Worm (Caenorhabditis elegans): ENCODE data around the gene F55H2.5.

Gene F55H2.5

DNA sequence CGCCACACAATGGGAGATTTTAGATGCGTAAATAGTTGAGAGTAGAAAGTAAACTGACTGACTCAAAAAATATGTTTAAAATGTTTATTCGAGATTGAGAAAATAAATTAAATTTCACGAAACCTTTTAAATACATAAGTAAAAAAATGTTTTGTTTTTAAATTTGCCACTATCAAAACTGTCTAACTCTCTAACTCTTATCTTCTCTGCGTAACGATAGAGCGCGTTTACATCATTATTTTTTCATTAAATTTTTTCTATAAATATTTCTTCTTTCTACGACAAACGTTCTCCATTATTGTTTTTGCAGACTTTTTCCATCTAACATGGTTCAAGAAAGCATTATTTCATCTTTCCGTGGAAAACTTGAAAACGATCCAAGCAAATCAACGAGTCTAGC is 31.5 kb downstream of the F55H2.5 start, which contains the start of gene eif-2Balpha (continued):
- TF ChIP-seq ztf-11 (tag; optimal IDR thresholded peaks at IDR 0.05) (no peak), jun-1 (tag; optimal IDR thresholded peaks at IDR 0.05) (no peak), fkh-2 (tag; optimal IDR thresholded peaks at IDR 0.05) (no peak), ama-1 (optimal IDR thresholded peaks at IDR 0.05) (no peak), fos-1 (tag; optimal IDR thresholded peaks at IDR 0.05) (no peak), fkh-10 (GFP tag; optimal IDR thresholded peaks at IDR 0.05) (no peak), ZK546.5 (tag; optimal IDR thresholded peaks at IDR 0.05) (no peak), nhr-23 (tag; optimal IDR thresholded peaks at IDR 0.05) (peak; percentile 26), ceh-82 (tag; optimal IDR thresholded peaks at IDR 0.05) (no peak), eor-1 (tag; optimal IDR thresholded peaks at IDR 0.05) (no peak), egl-5 (tag; optimal IDR thresholded peaks at IDR 0.05) (no peak), nhr-237 (tag; optimal IDR thresholded peaks at IDR 0.05) (no peak)

DNA sequence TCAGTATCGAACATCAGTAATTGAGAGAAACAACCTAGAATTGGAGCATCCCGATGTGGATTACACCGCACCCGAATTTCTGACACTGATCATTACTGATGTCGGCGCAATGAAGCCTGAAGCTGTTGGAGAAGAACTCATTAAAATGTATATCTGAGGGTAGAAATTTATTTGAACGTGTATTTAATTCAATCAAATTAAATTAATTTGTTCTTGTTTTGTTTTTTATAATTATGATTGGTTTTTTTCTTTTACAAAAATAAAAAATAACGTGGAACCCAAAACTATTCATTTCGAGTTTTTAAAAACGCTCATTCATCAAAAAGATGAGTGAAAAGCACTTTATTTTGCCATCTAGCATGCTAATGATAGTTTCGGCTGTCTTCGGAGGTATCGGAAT is 32.9 kb downstream of the F55H2.5 start, which contains the start of gene ZK1098.9:
TSS of gene ZK1098.9 (plus strand) at position 301 of the 400 bp plus-strand sequence.
- TF ChIP-seq ztf-4 (tag; optimal IDR thresholded peaks at IDR 0.05) (no peak), aly-2 (tag; optimal IDR thresholded peaks at IDR 0.05) (no peak), nhr-11 (tag; optimal IDR thresholded peaks at IDR 0.05) (no peak), lin-15B (tag; optimal IDR thresholded peaks at IDR 0.05) (no peak)

DNA sequence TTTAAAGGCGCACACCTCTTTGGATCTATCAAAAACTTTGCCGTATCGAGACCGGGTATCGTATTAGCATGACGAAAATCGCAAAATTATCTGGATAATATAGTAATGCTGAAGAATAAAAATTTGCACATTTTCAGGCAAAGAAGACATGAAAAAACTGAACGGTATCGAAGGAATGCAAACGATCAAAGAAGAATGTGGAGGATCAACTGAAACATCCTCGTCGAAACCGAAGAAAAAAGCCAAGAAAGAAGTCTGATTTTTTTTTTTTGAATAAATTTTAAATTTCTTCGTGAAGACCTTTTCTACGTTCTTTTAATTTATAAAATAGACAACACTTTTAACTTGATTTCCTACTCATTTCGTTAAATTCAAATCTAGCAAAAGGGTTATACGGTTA is 33.5 kb downstream of the F55H2.5 start, which contains the start of gene ZK1098.12:
TSS of gene ZK1098.12 (plus strand) at position 301 of the 400 bp plus-strand sequence.
- no peak for TF ChIP-seq elt-3 (tag; optimal IDR thresholded peaks at IDR 0.05)
- TF ChIP-seq egl-5 (tag; optimal IDR thresholded peaks at IDR 0.05): no peak
- TF ChIP-seq pqm-1 (tag; optimal IDR thresholded peaks at IDR 0.05): no peak
- TF ChIP-seq fkh-10 (GFP tag; optimal IDR thresholded peaks at IDR 0.05): no peak
- TF ChIP-seq unc-39 (tag; optimal IDR thresholded peaks at IDR 0.05): no peak
- no peak for TF ChIP-seq nhr-237 (tag; optimal IDR thresholded peaks at IDR 0.05)
- TF ChIP-seq nhr-76 (tag; optimal IDR thresholded peaks at IDR 0.05): no peak
- TF ChIP-seq nhr-11 (tag; optimal IDR thresholded peaks at IDR 0.05): no peak
- TF ChIP-seq skn-1 (tag; optimal IDR thresholded peaks at IDR 0.05): no peak
- no peak for TF ChIP-seq lsy-12 (tag; optimal IDR thresholded peaks at IDR 0.05)
- no peak for TF ChIP-seq nhr-25 (tag; optimal IDR thresholded peaks at IDR 0.05)
- TF ChIP-seq eor-1 (tag; optimal IDR thresholded peaks at IDR 0.05): no peak
- TF ChIP-seq mdl-1 (tag; optimal IDR thresholded peaks at IDR 0.05): no peak
- no peak for TF ChIP-seq ceh-82 (tag; optimal IDR thresholded peaks at IDR 0.05)
- no peak for TF ChIP-seq sea-2 (GFP tag; optimal IDR thresholded peaks at IDR 0.05)
- TF ChIP-seq nhr-28 (tag; optimal IDR thresholded peaks at IDR 0.05): no peak
- TF ChIP-seq snpc-4 (tag; optimal IDR thresholded peaks at IDR 0.05): no peak
- TF ChIP-seq elt-2 (tag; optimal IDR thresholded peaks at IDR 0.05): no peak
- TF ChIP-seq mml-1 (tag; optimal IDR thresholded peaks at IDR 0.05): no peak
- TF ChIP-seq tbx-2 (tag; optimal IDR thresholded peaks at IDR 0.05): no peak

DNA sequence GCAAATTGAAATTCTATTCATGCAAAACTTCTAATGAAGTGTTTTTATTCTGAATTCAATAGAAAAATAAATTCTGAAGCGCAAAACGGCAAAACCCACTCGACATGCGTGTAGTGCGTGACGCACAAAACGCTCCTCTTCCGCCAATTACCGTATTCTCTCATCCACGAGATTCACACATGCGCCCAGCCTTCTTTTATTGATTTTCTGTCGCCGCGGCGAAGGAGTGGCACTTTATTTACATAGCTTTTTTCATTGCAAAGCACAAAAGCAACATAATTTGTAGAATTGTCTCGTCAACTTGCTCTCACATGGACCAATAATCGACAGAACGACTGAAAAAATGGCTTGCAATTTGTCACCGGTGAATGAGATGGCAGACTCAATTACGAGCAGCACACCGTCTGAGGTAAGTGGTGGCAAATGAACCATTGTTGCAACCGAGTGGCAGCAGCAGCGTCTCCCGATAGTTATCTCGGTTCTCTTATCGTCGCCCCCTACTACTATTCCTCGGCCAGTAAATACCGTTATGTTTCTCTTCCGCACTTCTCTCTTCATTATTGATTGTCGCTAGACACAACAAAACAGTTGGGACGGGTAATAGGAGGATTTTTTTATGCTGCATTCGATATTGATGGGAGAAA is 34.9 kb downstream of the F55H2.5 start, which contains the start of gene unc-16:
TSS of gene unc-16 (plus strand) at position 243 of the 644 bp plus-strand sequence.
- no peak for TF ChIP-seq ceh-16 (tag; optimal IDR thresholded peaks at IDR 0.05)
- TF ChIP-seq eor-1 (tag; optimal IDR thresholded peaks at IDR 0.05): peak in 1 of 2 experiments; percentile 13
- peak; percentile 70 for TF ChIP-seq unc-62 (GFP tag; optimal IDR thresholded peaks at IDR 0.05)
- TF ChIP-seq snpc-4 (tag; optimal IDR thresholded peaks at IDR 0.05): peak; percentile 90
- no peak for TF ChIP-seq aly-2 (tag; optimal IDR thresholded peaks at IDR 0.05)
- TF ChIP-seq lin-15B (tag; optimal IDR thresholded peaks at IDR 0.05): peak; percentile 89
- TF ChIP-seq ceh-28 (tag; optimal IDR thresholded peaks at IDR 0.05): peak; percentile 90
- peak; percentile 19 for TF ChIP-seq ceh-82 (tag; optimal IDR thresholded peaks at IDR 0.05)
- peak; percentile 72 for TF ChIP-seq elt-2 (tag; optimal IDR thresholded peaks at IDR 0.05)
- peak; percentile 82 for TF ChIP-seq tbx-2 (tag; optimal IDR thresholded peaks at IDR 0.05)
- no peak for TF ChIP-seq ceh-9 (tag; optimal IDR thresholded peaks at IDR 0.05)
- peak; percentile 87 for TF ChIP-seq mml-1 (tag; optimal IDR thresholded peaks at IDR 0.05)
- peak; percentile 70 for TF ChIP-seq R02D3.7 (tag; optimal IDR thresholded peaks at IDR 0.05)
- TF ChIP-seq nhr-12 (tag; optimal IDR thresholded peaks at IDR 0.05): no peak
- peak; percentile 87 for TF ChIP-seq mdl-1 (tag; optimal IDR thresholded peaks at IDR 0.05)
- TF ChIP-seq nhr-11 (tag; optimal IDR thresholded peaks at IDR 0.05): no peak
- peak; percentile 63 for TF ChIP-seq nhr-23 (tag; optimal IDR thresholded peaks at IDR 0.05)
- TF ChIP-seq elt-1 (tag; optimal IDR thresholded peaks at IDR 0.05): no peak
- no peak for TF ChIP-seq nhr-237 (tag; optimal IDR thresholded peaks at IDR 0.05)
- TF ChIP-seq nhr-77 (tag; optimal IDR thresholded peaks at IDR 0.05): no peak
- TF ChIP-seq nhr-28 (tag; optimal IDR thresholded peaks at IDR 0.05): no peak
- TF ChIP-seq lsy-12 (tag; optimal IDR thresholded peaks at IDR 0.05): peak; percentile 85
- TF ChIP-seq daf-12 (tag; optimal IDR thresholded peaks at IDR 0.05): no peak
- TF ChIP-seq sea-2 (GFP tag; optimal IDR thresholded peaks at IDR 0.05): peak; percentile 73
- TF ChIP-seq nhr-43 (tag; optimal IDR thresholded peaks at IDR 0.05; ENCODE audit: poor library complexity, severe bottlenecking): peak; percentile 57
- peak; percentile 97 for TF ChIP-seq pha-4 (tag; optimal IDR thresholded peaks at IDR 0.05)
- peak; percentile 44 for TF ChIP-seq fkh-10 (GFP tag; optimal IDR thresholded peaks at IDR 0.05)
- TF ChIP-seq elt-3 (tag; optimal IDR thresholded peaks at IDR 0.05): no peak
- peak; percentile 85 for TF ChIP-seq lin-39 (tag; optimal IDR thresholded peaks at IDR 0.05)
- peak; percentile 56 for TF ChIP-seq nhr-25 (tag; optimal IDR thresholded peaks at IDR 0.05)
- TF ChIP-seq egl-27 (tag; optimal IDR thresholded peaks at IDR 0.05): no peak
- peak; percentile 96 for TF ChIP-seq nfya-1 (tag; optimal IDR thresholded peaks at IDR 0.05; ENCODE audit: insufficient read depth)
- no peak for TF ChIP-seq ZK546.5 (tag; optimal IDR thresholded peaks at IDR 0.05)
- TF ChIP-seq egl-5 (tag; optimal IDR thresholded peaks at IDR 0.05): peak; percentile 88
